Worm (Caenorhabditis elegans) whole organism, mixed stage, embryonic: ENCODE results near the gene Y56A3A.30.

Experiments
- ceh-43 ChIP-seq: fragments of 200-800 bp; sonication (Bioruptor generic); optimal IDR thresholded peaks from 2 replicates; lab custom pipeline; 2018; ENCODE audit warnings: mild to moderate bottlenecking, missing genetic modification characterization, moderate library complexity, missing compliant biosample characterization
- elt-1 ChIP-seq: sonication (generic microtip); optimal IDR thresholded peaks from 2 replicates; lab custom pipeline; 2017; ENCODE audit warnings: missing genetic modification characterization, mild to moderate bottlenecking, missing compliant biosample characterization, antibody characterized with exemption, moderate library complexity, borderline replicate concordance; ENCODE audit not compliant: insufficient read depth
- elt-3 ChIP-seq: fragments of 150-350 bp; optimal IDR thresholded peaks from 2 replicates; lab custom pipeline; 2014; ENCODE audit warnings: missing biosample characterization, missing genetic modification characterization
- lin-13 ChIP-seq: fragments of 150-350 bp; optimal IDR thresholded peaks from 2 replicates; lab custom pipeline; 2014; ENCODE audit warnings: missing biosample characterization, missing genetic modification characterization
- nhr-2 ChIP-seq: fragments of 150-350 bp; optimal IDR thresholded peaks from 2 replicates; lab custom pipeline; 2014; ENCODE audit warnings: missing biosample characterization, missing genetic modification characterization
- nhr-237 ChIP-seq: fragments of 150-350 bp; optimal IDR thresholded peaks from 2 replicates; lab custom pipeline; 2014; ENCODE audit warnings: missing biosample characterization, missing genetic modification characterization
- nhr-76 ChIP-seq: sonication (generic microtip); optimal IDR thresholded peaks from 2 replicates; lab custom pipeline; 2017; ENCODE audit warnings: missing biosample characterization, missing genetic modification characterization
- pha-4 ChIP-seq: fragments of 150-350 bp; optimal IDR thresholded peaks from 2 replicates; lab custom pipeline; 2018; ENCODE audit warnings: missing biosample characterization, missing genetic modification reagents, missing genetic modification characterization
- unc-39 ChIP-seq: fragments of 150-350 bp; optimal IDR thresholded peaks from 2 replicates; lab custom pipeline; 2014; ENCODE audit warnings: missing biosample characterization, missing genetic modification characterization
- unc-62 ChIP-seq: fragments of 150-350 bp; optimal IDR thresholded peaks from 2 replicates; lab custom pipeline; 2014; ENCODE audit warnings: missing biosample characterization, missing genetic modification reagents, missing genetic modification characterization
- ztf-11 ChIP-seq: fragments of 150-350 bp; optimal IDR thresholded peaks from 2 replicates; lab custom pipeline; 2014; ENCODE audit warnings: missing biosample characterization, missing genetic modification characterization

ce11 chrIII:12020074-12020602 lies 41.3 kb upstream of the Y56A3A.30 start, which contains the start of gene brp-1:
- TF ChIP-seq elt-3 (tag; lab: Kevin White, UChicago) (no peak), unc-62 (GFP tag; lab: Kevin White, UChicago) (no peak), nhr-237 (tag; lab: Kevin White, UChicago) (no peak), lin-13 (tag; lab: Kevin White, UChicago) (no peak), elt-1 (tag; lab: Kevin White, UChicago) (no peak), ztf-11 (no peak), nhr-76 (tag; lab: Kevin White, UChicago) (no peak), ceh-43 (no peak), unc-39 (tag; lab: Kevin White, UChicago) (no peak), nhr-2 (tag; lab: Kevin White, UChicago) (no peak), pha-4 (tag; lab: Kevin White, UChicago) (no peak)
